Fruit fly (Drosophila melanogaster) whole organism, embryonic: ENCODE data around the gene mRpL13.

Experiments
- Atf6 ChIP-seq: fragments of 200-800 bp; sonication (Bioruptor generic); IDR thresholded peaks from 2 replicates; pipeline ENCODE4 v1.3.6; 2022; ENCODE audit warnings: missing biosample characterization, missing genetic modification characterization
- CG10959 ChIP-seq: fragments of 200-800 bp; sonication (Bioruptor generic); IDR thresholded peaks from 2 replicates; pipeline ENCODE4 v1.3.6; 2022; ENCODE audit warnings: missing biosample characterization, missing genetic modification characterization
- CG11696 ChIP-seq: fragments of 200-800 bp; sonication (Bioruptor generic); IDR thresholded peaks from 2 replicates; pipeline ENCODE4 v1.3.6; 2022; ENCODE audit warnings: missing biosample characterization, missing genetic modification characterization
- CG12104 ChIP-seq: fragments of 200-800 bp; sonication (Bioruptor generic); optimal IDR thresholded peaks from 3 replicates; lab custom pipeline; 2016; ENCODE audit warnings: missing biosample characterization, missing genetic modification characterization
- CG12659 ChIP-seq: fragments of 200-800 bp; sonication (Bioruptor generic); optimal IDR thresholded peaks from 3 replicates; lab custom pipeline; 2017; ENCODE audit warnings: mild to moderate bottlenecking, missing biosample characterization, missing genetic modification reagents, missing genetic modification characterization
- CG17361 ChIP-seq: fragments of 200-800 bp; sonication (Bioruptor generic); IDR thresholded peaks from 3 replicates; pipeline ENCODE4 v1.3.6; 2022; ENCODE audit warnings: missing biosample characterization, missing genetic modification characterization
- CG17829 ChIP-seq: fragments of 200-800 bp; optimal IDR thresholded peaks from 2 replicates; lab custom pipeline; 2019; ENCODE audit warnings: missing biosample characterization, mild to moderate bottlenecking, missing genetic modification characterization, moderate library complexity
- CG1832 ChIP-seq: fragments of 200-800 bp; sonication (Bioruptor generic); optimal IDR thresholded peaks from 2 replicates; lab custom pipeline; 2017; ENCODE audit warnings: missing biosample characterization, mild to moderate bottlenecking, missing genetic modification characterization, inconsistent platforms
- CG2202 ChIP-seq: fragments of 200-800 bp; sonication (Bioruptor generic); optimal IDR thresholded peaks from 2 replicates; lab custom pipeline; 2018; ENCODE audit warnings: missing biosample characterization, mild to moderate bottlenecking, missing genetic modification characterization
- CG2712 ChIP-seq: fragments of 200-800 bp; optimal IDR thresholded peaks from 3 replicates; lab custom pipeline; 2019; ENCODE audit warnings: missing biosample characterization, mild to moderate bottlenecking, missing genetic modification characterization, moderate library complexity
- CG33213 ChIP-seq: fragments of 200-800 bp; sonication (Bioruptor generic); optimal IDR thresholded peaks from 3 replicates; lab custom pipeline; 2016; ENCODE audit warnings: missing biosample characterization, missing genetic modification characterization
- CG34376 ChIP-seq: fragments of 200-800 bp; sonication (Bioruptor generic); optimal IDR thresholded peaks from 2 replicates; lab custom pipeline; 2018; ENCODE audit warnings: missing biosample characterization, mild to moderate bottlenecking, missing genetic modification characterization
- CG34422 ChIP-seq: fragments of 200-800 bp; sonication (Bioruptor generic); IDR thresholded peaks from 3 replicates; pipeline ENCODE4 v1.3.6; 2022; ENCODE audit warnings: missing biosample characterization, missing genetic modification characterization
- CG4404 ChIP-seq: fragments of 200-800 bp; sonication (Bioruptor generic); IDR thresholded peaks from 2 replicates; pipeline ENCODE4 v1.3.6; 2022; ENCODE audit warnings: missing biosample characterization, missing genetic modification characterization
- CG6254 ChIP-seq: fragments of 200-800 bp; sonication (Bioruptor generic); optimal IDR thresholded peaks from 3 replicates; lab custom pipeline; 2017; ENCODE audit warnings: mild to moderate bottlenecking, missing biosample characterization, missing genetic modification reagents, missing genetic modification characterization
- CG7357 ChIP-seq: fragments of 200-800 bp; sonication (Bioruptor generic); IDR thresholded peaks from 3 replicates; pipeline ENCODE4 v1.3.6; 2022; ENCODE audit warnings: missing biosample characterization, missing genetic modification characterization
- CG7839 ChIP-seq: fragments of 200-800 bp; sonication (Bioruptor generic); optimal IDR thresholded peaks from 3 replicates; lab custom pipeline; 2018; ENCODE audit warnings: missing biosample characterization, mild to moderate bottlenecking, missing genetic modification characterization, moderate library complexity
- CG8290 ChIP-seq, 3 experiments: fragments of 200-800 bp; sonication (Bioruptor generic); optimal IDR thresholded peaks; 2 replicates each; lab custom pipeline; 2016 to 2019; ENCODE audit warnings: missing biosample characterization in 3 of 3, missing genetic modification characterization in 3 of 3, mild to moderate bottlenecking in 2 of 3, moderate library complexity in 1 of 3
- CG8388 ChIP-seq: fragments of 200-800 bp; sonication (Bioruptor generic); optimal IDR thresholded peaks from 2 replicates; lab custom pipeline; 2019; ENCODE audit warnings: missing biosample characterization, mild to moderate bottlenecking, missing genetic modification characterization, moderate library complexity
- CG8924 ChIP-seq: fragments of 200-800 bp; optimal IDR thresholded peaks from 3 replicates; lab custom pipeline; 2019; ENCODE audit warnings: missing biosample characterization, mild to moderate bottlenecking, missing genetic modification characterization, moderate library complexity
- CG9437 ChIP-seq: fragments of 200-800 bp; sonication (Bioruptor generic); optimal IDR thresholded peaks from 2 replicates; lab custom pipeline; 2018; ENCODE audit warnings: missing biosample characterization, mild to moderate bottlenecking, missing genetic modification characterization
- CG9817 ChIP-seq: fragments of 200-800 bp; sonication (Bioruptor generic); optimal IDR thresholded peaks from 2 replicates; lab custom pipeline; 2018; ENCODE audit warnings: missing biosample characterization, mild to moderate bottlenecking, missing genetic modification characterization, moderate library complexity
- Chrac-16 ChIP-seq: fragments of 200-800 bp; sonication (Bioruptor generic); optimal IDR thresholded peaks from 3 replicates; lab custom pipeline; 2016; ENCODE audit warnings: missing biosample characterization, missing genetic modification characterization
- Dll ChIP-seq: fragments of 200-800 bp; sonication (Bioruptor generic); IDR thresholded peaks from 4 replicates; pipeline ENCODE4 v1.3.6; 2022; ENCODE audit warnings: missing biosample characterization, missing genetic modification characterization; ENCODE audit not compliant: partially characterized antibody
- E2f2 ChIP-seq: fragments of 200-800 bp; sonication (Bioruptor generic); IDR thresholded peaks from 2 replicates; pipeline ENCODE4 v1.3.6; 2022; ENCODE audit warnings: missing biosample characterization, missing genetic modification characterization
- Hr51 ChIP-seq, 2 experiments: fragments of 200-800 bp; sonication (Bioruptor generic); optimal IDR thresholded peaks; 2 replicates in 1 of 2; 3 replicates in 1 of 2; lab custom pipeline; 2016 to 2018; ENCODE audit warnings: missing biosample characterization in 2 of 2, missing genetic modification characterization in 2 of 2, mild to moderate bottlenecking in 1 of 2, moderate library complexity in 1 of 2
- Lhr ChIP-seq: fragments of 200-800 bp; sonication (Bioruptor generic); optimal IDR thresholded peaks from 3 replicates; lab custom pipeline; 2017; ENCODE audit warnings: mild to moderate bottlenecking, missing biosample characterization, missing genetic modification reagents, missing genetic modification characterization
- Max ChIP-seq: fragments of 200-800 bp; sonication (Bioruptor generic); optimal IDR thresholded peaks from 2 replicates; lab custom pipeline; 2016; ENCODE audit warnings: missing biosample characterization, mild to moderate bottlenecking, missing genetic modification characterization
- NFAT ChIP-seq: fragments of 200-800 bp; sonication (Bioruptor generic); IDR thresholded peaks from 2 replicates; pipeline ENCODE4 v1.3.6; 2022; ENCODE audit warnings: missing biosample characterization, missing genetic modification characterization
- Oli ChIP-seq: fragments of 200-800 bp; sonication (Bioruptor generic); optimal IDR thresholded peaks from 2 replicates; lab custom pipeline; 2018; ENCODE audit warnings: missing biosample characterization, mild to moderate bottlenecking, missing genetic modification characterization, moderate library complexity
- Poxn ChIP-seq: fragments of 200-800 bp; sonication (Bioruptor generic); IDR thresholded peaks from 2 replicates; pipeline ENCODE4 v1.3.6; 2022; ENCODE audit warnings: missing biosample characterization, missing genetic modification characterization
- Rfx ChIP-seq: fragments of 200-800 bp; sonication (Bioruptor generic); IDR thresholded peaks from 2 replicates; pipeline ENCODE4 v1.3.6; 2022; ENCODE audit warnings: missing biosample characterization, missing genetic modification characterization
- Scr ChIP-seq: fragments of 200-800 bp; sonication (Bioruptor generic); IDR thresholded peaks from 2 replicates; pipeline ENCODE4 v1.3.6; 2022; ENCODE audit warnings: missing biosample characterization, missing genetic modification characterization; ENCODE audit not compliant: partially characterized antibody
- Six4 ChIP-seq: fragments of 200-800 bp; sonication (Bioruptor generic); optimal IDR thresholded peaks from 2 replicates; lab custom pipeline; 2016; ENCODE audit warnings: missing biosample characterization, missing genetic modification characterization
- TFAM ChIP-seq: fragments of 200-800 bp; sonication (Bioruptor generic); optimal IDR thresholded peaks from 2 replicates; lab custom pipeline; 2017; ENCODE audit warnings: missing biosample characterization, missing genetic modification characterization, inconsistent platforms
- ato ChIP-seq: fragments of 200-800 bp; sonication (Bioruptor generic); IDR thresholded peaks from 2 replicates; pipeline ENCODE4 v1.3.6; 2022; ENCODE audit warnings: missing biosample characterization, missing genetic modification characterization; ENCODE audit not compliant: partially characterized antibody
- bcd ChIP-seq: fragments of 200-800 bp; sonication (Bioruptor generic); optimal IDR thresholded peaks from 2 replicates; lab custom pipeline; 2017; ENCODE audit warnings: missing biosample characterization, mild to moderate bottlenecking, missing genetic modification characterization
- cato ChIP-seq: fragments of 200-800 bp; sonication (Bioruptor generic); optimal IDR thresholded peaks from 2 replicates; lab custom pipeline; 2016; ENCODE audit warnings: missing biosample characterization, missing genetic modification characterization, borderline replicate concordance
- dan ChIP-seq: fragments of 200-800 bp; sonication (Bioruptor generic); IDR thresholded peaks from 2 replicates; pipeline ENCODE4 v1.3.6; 2022; ENCODE audit warnings: missing biosample characterization, missing genetic modification characterization
- dm ChIP-seq: fragments of 200-800 bp; sonication (Bioruptor generic); optimal IDR thresholded peaks from 3 replicates; lab custom pipeline; 2016; ENCODE audit warnings: missing biosample characterization, missing genetic modification characterization
- fd3F ChIP-seq: fragments of 200-800 bp; sonication (Bioruptor generic); optimal IDR thresholded peaks from 2 replicates; lab custom pipeline; 2018; ENCODE audit warnings: missing biosample characterization, mild to moderate bottlenecking, missing genetic modification characterization, moderate library complexity
- ftz-f1 ChIP-seq: fragments of 200-800 bp; sonication (Bioruptor generic); optimal IDR thresholded peaks from 2 replicates; lab custom pipeline; 2016; ENCODE audit warnings: missing biosample characterization, missing genetic modification characterization
- gem ChIP-seq: fragments of 200-800 bp; sonication (Bioruptor generic); optimal IDR thresholded peaks from 2 replicates; lab custom pipeline; 2019; ENCODE audit warnings: missing biosample characterization, mild to moderate bottlenecking, missing genetic modification characterization, moderate library complexity
- gfzf ChIP-seq: fragments of 200-800 bp; sonication (Bioruptor generic); optimal IDR thresholded peaks from 2 replicates; lab custom pipeline; 2016; ENCODE audit warnings: missing biosample characterization, mild to moderate bottlenecking, missing genetic modification characterization, moderate library complexity
- lilli ChIP-seq: fragments of 200-800 bp; sonication (Bioruptor generic); optimal IDR thresholded peaks from 3 replicates; lab custom pipeline; 2016; ENCODE audit warnings: missing biosample characterization, missing genetic modification characterization
- lola ChIP-seq, 3 experiments: fragments of >200 bp in 2 of 3; fragments of 200-800 bp in 1 of 3; sonication (Bioruptor generic) in 1 of 3; optimal IDR thresholded peaks; 2 replicates each; lab custom pipeline; 2017 to 2019; ENCODE audit warnings: missing biosample characterization in 3 of 3, missing genetic modification characterization in 3 of 3, mild to moderate bottlenecking in 1 of 3, moderate library complexity in 1 of 3
- mam ChIP-seq: fragments of 200-800 bp; sonication (Bioruptor generic); optimal IDR thresholded peaks from 3 replicates; lab custom pipeline; 2016; ENCODE audit warnings: missing biosample characterization, missing genetic modification characterization
- phol ChIP-seq: fragments of 200-800 bp; sonication (Bioruptor generic); optimal IDR thresholded peaks from 3 replicates; lab custom pipeline; 2018; ENCODE audit warnings: missing biosample characterization, mild to moderate bottlenecking, missing genetic modification characterization, moderate library complexity
- pum ChIP-seq: fragments of 200-800 bp; sonication (Bioruptor generic); optimal IDR thresholded peaks from 2 replicates; lab custom pipeline; 2016; ENCODE audit warnings: missing biosample characterization, missing genetic modification characterization
- twi ChIP-seq: fragments of 200-800 bp; optimal IDR thresholded peaks from 2 replicates; lab custom pipeline; 2019; ENCODE audit warnings: missing biosample characterization, mild to moderate bottlenecking, missing genetic modification characterization, moderate library complexity

Gene mRpL13

DNA sequence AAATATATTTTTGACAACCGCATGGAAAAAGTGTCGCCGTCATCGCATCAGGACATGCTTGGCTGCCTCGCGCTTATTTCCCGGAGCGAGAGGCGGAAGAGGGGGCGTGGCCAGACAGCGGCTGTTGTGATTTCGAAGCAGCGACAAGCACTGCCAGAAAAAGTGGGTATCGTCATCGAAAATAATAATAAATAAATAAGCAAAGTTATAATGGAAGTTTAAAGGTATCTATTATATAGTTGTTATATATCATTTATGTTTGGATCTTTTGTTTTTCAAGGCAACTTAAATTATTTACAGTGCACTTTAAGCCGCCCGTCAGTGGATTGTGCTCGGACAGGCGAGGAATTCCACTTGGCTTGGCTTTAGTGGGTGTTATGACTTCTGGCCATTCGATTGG, 30.3 kb upstream of the mRpL13 start:
- TF ChIP-seq CG2712 (tag; lab: Kevin White, UChicago) (peak; percentile 45), CG1832 (GFP tag; lab: Kevin White, UChicago) (no peak), CG2202 (no peak), phol (tag; lab: Kevin White, UChicago) (peak; percentile 12), CG4404 (GFP tag; lab: Robert Waterston, UW) (no peak), CG34376 (GFP tag; lab: Kevin White, UChicago) (no peak), CG8290 (GFP tag; optimal IDR thresholded peaks at IDR 0.05; lab: Kevin White, UChicago) (no peak), CG8290 (tag; optimal IDR thresholded peaks at IDR 0.05; lab: Kevin White, UChicago) (no peak), Lhr (GFP tag; lab: Kevin White, UChicago) (no peak), Hr51 (GFP tag; optimal IDR thresholded peaks at IDR 0.05; lab: Kevin White, UChicago) (no peak), lola (GFP tag; optimal IDR thresholded peaks at IDR 0.05; lab: Kevin White, UChicago) (peak in 1 of 3 experiments; percentile 32), ftz-f1 (GFP tag; lab: Kevin White, UChicago) (no peak), CG17361 (GFP tag; lab: Robert Waterston, UW) (no peak), bcd (GFP tag; lab: Kevin White, UChicago) (no peak), Poxn (GFP tag; lab: Robert Waterston, UW) (no peak), CG11696 (GFP tag; lab: Robert Waterston, UW) (no peak), CG33213 (GFP tag; lab: Kevin White, UChicago) (no peak), Atf6 (GFP tag; lab: Robert Waterston, UW) (no peak), Chrac-16 (no peak), gfzf (GFP tag; lab: Kevin White, UChicago) (no peak), NFAT (GFP tag; lab: Robert Waterston, UW) (no peak), Oli (tag; lab: Kevin White, UChicago) (no peak), Max (GFP tag; lab: Kevin White, UChicago) (no peak), cato (GFP tag; lab: Kevin White, UChicago) (no peak), CG6254 (GFP tag; lab: Kevin White, UChicago) (no peak), fd3F (GFP tag; lab: Kevin White, UChicago) (no peak), ato (no peak), CG8388 (GFP tag; lab: Kevin White, UChicago) (peak; percentile 17), mam (GFP tag; lab: Kevin White, UChicago) (no peak), Six4 (no peak), gem (peak; percentile 57), Dll (GFP tag; lab: Robert Waterston, UW) (no peak), CG9437 (no peak), CG34422 (GFP tag; lab: Robert Waterston, UW) (no peak), E2f2 (GFP tag; lab: Robert Waterston, UW) (no peak), CG7839 (tag; lab: Kevin White, UChicago) (peak; percentile 7), CG12659 (no peak), CG12104 (GFP tag; lab: Kevin White, UChicago) (no peak), dan (GFP tag; lab: Robert Waterston, UW) (no peak), TFAM (no peak), CG8924 (tag; lab: Kevin White, UChicago) (peak; percentile 5), CG9817 (tag; lab: Kevin White, UChicago) (no peak), lilli (GFP tag; lab: Kevin White, UChicago) (no peak), CG7357 (GFP tag; lab: Robert Waterston, UW) (no peak), Rfx (GFP tag; lab: Robert Waterston, UW) (peak; percentile 25; the same call in 1 of the 2 replicates), CG17829 (tag; lab: Kevin White, UChicago) (peak; percentile 5), pum (GFP tag; lab: Kevin White, UChicago) (no peak), dm (GFP tag; lab: Kevin White, UChicago) (no peak), twi (no peak), CG10959 (GFP tag; lab: Robert Waterston, UW) (no peak), Scr (GFP tag; lab: Robert Waterston, UW) (no peak)
